Worm (Caenorhabditis elegans) whole organism, L3 larva: ENCODE data around the gene gldi-1.

Experiments
- nhr-28 ChIP-seq: fragments of 150-350 bp; optimal IDR thresholded peaks from 2 replicates; lab custom pipeline; 2014; ENCODE audit warnings: missing biosample characterization, missing genetic modification characterization
- pqm-1 ChIP-seq: fragments of 150-350 bp; optimal IDR thresholded peaks from 2 replicates; lab custom pipeline; 2017; ENCODE audit warnings: missing biosample characterization, missing genetic modification characterization, inconsistent platforms
- skn-1 ChIP-seq: fragments of 150-350 bp; optimal IDR thresholded peaks from 2 replicates; lab custom pipeline; 2014; ENCODE audit warnings: missing biosample characterization, missing genetic modification characterization
- unc-62 ChIP-seq: fragments of 150-350 bp; sonication (generic microtip); optimal IDR thresholded peaks from 4 replicates; lab custom pipeline; 2014; ENCODE audit warnings: missing biosample characterization, missing genetic modification reagents, missing genetic modification characterization

DNA sequence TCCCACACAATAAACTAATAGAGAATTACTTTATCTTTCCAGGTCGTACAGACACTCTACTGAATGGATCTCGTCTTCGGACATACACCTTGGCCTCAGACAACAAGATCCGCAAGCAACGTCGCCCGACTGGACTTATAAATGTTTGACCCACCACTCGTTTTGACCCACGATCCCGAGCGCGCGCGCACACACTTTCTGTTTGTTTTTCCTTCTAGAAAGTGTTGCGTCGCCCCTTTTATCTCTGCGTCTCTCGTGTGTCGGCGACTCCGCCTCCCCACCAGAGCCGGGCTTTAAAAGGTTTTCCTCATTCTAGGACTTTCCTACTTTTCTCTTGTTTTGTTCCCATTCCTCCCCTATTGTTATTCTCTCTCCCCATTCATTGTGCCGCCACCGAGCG, 46.9 kb downstream of the gldi-1 start:
- TF ChIP-seq skn-1 (tag; lab: Kevin White, UChicago) (no peak), unc-62 (GFP tag; lab: Kevin White, UChicago) (no peak), pqm-1 (tag; lab: Kevin White, UChicago) (no peak), nhr-28 (tag; lab: Kevin White, UChicago) (no peak)
